Fruit fly (Drosophila melanogaster): ENCODE results near the gene Ggt-1.
A peak's percentile ranks its signal among the peaks of the same experiment; 100 is the strongest.

Gene Ggt-1

DNA sequence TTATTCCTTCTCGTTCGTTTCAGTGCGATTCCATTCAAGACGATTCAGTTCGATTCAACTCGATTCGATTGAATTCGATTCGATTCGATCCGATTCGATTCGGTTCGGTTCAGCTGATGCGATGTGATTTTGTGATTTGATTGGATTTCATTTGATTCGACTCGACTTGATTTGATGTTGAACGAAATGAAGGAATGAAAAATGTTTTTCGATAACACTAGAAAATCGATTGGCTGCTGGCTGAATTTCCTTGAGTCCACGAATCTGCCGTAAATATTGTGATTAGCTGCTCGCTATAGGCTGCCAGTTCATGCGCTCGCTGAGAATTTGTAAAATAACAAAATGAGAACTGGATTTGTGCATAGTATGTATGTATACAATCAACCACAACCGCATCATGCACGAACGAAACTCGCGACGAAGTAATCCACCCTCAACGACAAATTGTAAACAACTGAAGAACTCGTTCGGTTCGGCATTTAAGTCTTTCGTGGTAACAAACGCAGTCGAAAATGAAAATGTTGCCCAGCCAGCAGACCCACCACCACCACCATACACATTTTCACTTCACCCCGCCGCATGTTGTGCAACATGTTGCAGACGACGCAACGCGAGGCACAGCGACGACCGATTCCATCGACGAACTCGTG is 7.2 kb downstream of the Ggt-1 start, which contains the start of gene Wnt5 (continued):
- TF ChIP-seq sima (GFP tag; optimal IDR thresholded peaks at IDR 0.05), result no peak
- TF ChIP-seq hkb (optimal IDR thresholded peaks at IDR 0.05), result no peak
- TF ChIP-seq hkb (GFP tag; IDR thresholded peaks at IDR 0.05), result peak; percentile 28; the same call in 1 of the 2 replicates
- no peak for TF ChIP-seq CG13123 (GFP tag; optimal IDR thresholded peaks at IDR 0.05)
- TF ChIP-seq cg (GFP tag; optimal IDR thresholded peaks at IDR 0.05), result peak; percentile 43
- TF ChIP-seq abd-A (tag; optimal IDR thresholded peaks at IDR 0.05), result no peak
- peak; percentile 15 for TF ChIP-seq CG4707 (GFP tag; optimal IDR thresholded peaks at IDR 0.05)
- TF ChIP-seq nom (GFP tag; optimal IDR thresholded peaks at IDR 0.05), result peak; percentile 50
- TF ChIP-seq CG1603 (tag; optimal IDR thresholded peaks at IDR 0.05), result peak; percentile 37
- TF ChIP-seq CG12744 (GFP tag; optimal IDR thresholded peaks at IDR 0.05), result no peak
- no peak for TF ChIP-seq CG16813 (GFP tag; IDR thresholded peaks at IDR 0.05; ENCODE audit: partially characterized antibody)
- no peak for TF ChIP-seq tup (GFP tag; optimal IDR thresholded peaks at IDR 0.05)
- TF ChIP-seq bowl (GFP tag; IDR thresholded peaks at IDR 0.05), result no peak
- TF ChIP-seq lab (GFP tag; optimal IDR thresholded peaks at IDR 0.05), result no peak
- TF ChIP-seq CG1024 (GFP tag; IDR thresholded peaks at IDR 0.05), result no peak
- TF ChIP-seq CG3847 (GFP tag; IDR thresholded peaks at IDR 0.05), result no peak
- TF ChIP-seq CG17802 (tag; optimal IDR thresholded peaks at IDR 0.05), result no peak
- no peak for TF ChIP-seq Optix (GFP tag; IDR thresholded peaks at IDR 0.05)
- no peak for TF ChIP-seq CG2889 (GFP tag; IDR thresholded peaks at IDR 0.05)
- TF ChIP-seq CG11504 (tag; optimal IDR thresholded peaks at IDR 0.05), result peak; percentile 100
- TF ChIP-seq kay (GFP tag; optimal IDR thresholded peaks at IDR 0.05), result no peak
- TF ChIP-seq CG5180 (GFP tag; optimal IDR thresholded peaks at IDR 0.05), result peak; percentile 97
- TF ChIP-seq hth (optimal IDR thresholded peaks at IDR 0.05), result no peak
- TF ChIP-seq CG8944 (GFP tag; optimal IDR thresholded peaks at IDR 0.05), result no peak
- TF ChIP-seq stc (GFP tag; IDR thresholded peaks at IDR 0.05), result no peak
- no peak for TF ChIP-seq Hr3 (GFP tag; optimal IDR thresholded peaks at IDR 0.05)
- TF ChIP-seq amos (GFP tag; IDR thresholded peaks at IDR 0.05; ENCODE audit: partially characterized antibody), result 0 out of 2 replicates have a peak, but pooled peaks have one; percentile 26
- TF ChIP-seq oc (tag; optimal IDR thresholded peaks at IDR 0.05), result peak; percentile 10
- no peak for TF ChIP-seq CG7928 (GFP tag; optimal IDR thresholded peaks at IDR 0.05)
- TF ChIP-seq Sry-δ (GFP tag; optimal IDR thresholded peaks at IDR 0.05), result peak; percentile 12
- no peak for TF ChIP-seq CG2678 (tag; optimal IDR thresholded peaks at IDR 0.05)
- TF ChIP-seq Vsx1 (GFP tag; optimal IDR thresholded peaks at IDR 0.05), result no peak
- TF ChIP-seq Scr (GFP tag; IDR thresholded peaks at IDR 0.05; ENCODE audit: partially characterized antibody), result no peak
- TF ChIP-seq Sox102F (GFP tag; optimal IDR thresholded peaks at IDR 0.05), result no peak
- TF ChIP-seq CG10979 (tag; optimal IDR thresholded peaks at IDR 0.05), result no peak
- no peak for TF ChIP-seq bsh (GFP tag; optimal IDR thresholded peaks at IDR 0.05)
- TF ChIP-seq CG2199 (GFP tag; IDR thresholded peaks at IDR 0.05), result peak; percentile 92
- TF ChIP-seq CG13296 (GFP tag; optimal IDR thresholded peaks at IDR 0.05), result no peak
- no peak for TF ChIP-seq ase (GFP tag; IDR thresholded peaks at IDR 0.05)
- no peak for TF ChIP-seq gsb (GFP tag; IDR thresholded peaks at IDR 0.05)
- no peak for TF ChIP-seq her (GFP tag; optimal IDR thresholded peaks at IDR 0.05)
- TF ChIP-seq CG15479 (GFP tag; optimal IDR thresholded peaks at IDR 0.05), result no peak
- peak; percentile 92 for TF ChIP-seq Deaf1 (tag; optimal IDR thresholded peaks at IDR 0.05)
- TF ChIP-seq run (tag; optimal IDR thresholded peaks at IDR 0.05), result peak; percentile 52
- no peak for TF ChIP-seq Taf1 (GFP tag; IDR thresholded peaks at IDR 0.05)
- TF ChIP-seq MTF-1 (GFP tag; optimal IDR thresholded peaks at IDR 0.05; ENCODE audit: borderline replicate concordance), result no peak
- TF ChIP-seq Bdp1 (GFP tag; optimal IDR thresholded peaks at IDR 0.05), result no peak
- TF ChIP-seq CG13287 (GFP tag; IDR thresholded peaks at IDR 0.05; ENCODE audit: partially characterized antibody), result peak; percentile 43; the same call in 1 of the 2 replicates
- peak; percentile 11 for TF ChIP-seq CG12391 (tag; optimal IDR thresholded peaks at IDR 0.05)

Data from whole organism, embryonic.